Worm (Caenorhabditis elegans): Measurements from ENCODE around the gene hse-5.

DNA sequence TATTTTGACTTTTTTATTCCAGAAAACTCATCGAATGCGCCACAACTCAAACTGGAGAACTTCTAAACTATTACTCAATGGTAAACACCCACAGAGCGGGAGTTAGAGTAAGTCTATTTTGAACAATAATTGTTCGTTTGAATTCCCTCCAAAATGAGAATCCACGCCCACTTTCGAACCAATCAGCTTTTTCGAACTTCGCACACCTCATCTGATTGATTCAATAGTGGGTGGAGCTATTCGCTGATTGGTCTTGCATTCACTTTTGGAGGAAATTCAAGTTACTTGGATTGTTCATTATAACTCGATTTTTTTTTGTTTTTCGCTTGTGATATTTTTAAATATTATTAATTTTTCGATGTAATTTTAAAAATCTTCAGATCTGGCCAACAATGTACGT lies 50.7 kb downstream of the hse-5 start:
- TF ChIP-seq ama-1 (optimal IDR thresholded peaks at IDR 0.05) (no peak), lin-35 (GFP tag; optimal IDR thresholded peaks at IDR 0.05) (no peak), sox-4 (tag; optimal IDR thresholded peaks at IDR 0.05) (no peak), efl-3 (GFP tag; optimal IDR thresholded peaks at IDR 0.05) (no peak), Y116A8C.19 (tag; optimal IDR thresholded peaks at IDR 0.05; ENCODE audit: borderline replicate concordance) (no peak), skn-1 (tag; optimal IDR thresholded peaks at IDR 0.05) (no peak), pqm-1 (tag; optimal IDR thresholded peaks at IDR 0.05) (no peak), nhr-11 (tag; optimal IDR thresholded peaks at IDR 0.05) (no peak)
